Fruit fly (Drosophila melanogaster) whole organism, embryonic: ENCODE data around the gene CG11267.

ENCODE experiments used
- Awh ChIP-seq: fragments of 200-800 bp; sonication (Bioruptor generic); IDR thresholded peaks from 2 replicates; pipeline ENCODE4, ENCODE4 v1.3.6; 2022; ENCODE audit warnings: missing biosample characterization, missing genetic modification characterization
- BEAF-32 ChIP-seq: fragments of 200-800 bp; sonication (Bioruptor generic); optimal IDR thresholded peaks from 3 replicates; lab custom pipeline; 2017; ENCODE audit warnings: missing biosample characterization, missing genetic modification characterization, mild to moderate bottlenecking, moderate library complexity, missing genetic modification reagents
- CG10543 ChIP-seq: fragments of 200-800 bp; sonication (Bioruptor generic); optimal IDR thresholded peaks from 3 replicates; lab custom pipeline; 2017; ENCODE audit warnings: missing biosample characterization, mild to moderate bottlenecking, missing genetic modification characterization, moderate library complexity
- CG12769 ChIP-seq: fragments of 200-800 bp; sonication (Bioruptor generic); optimal IDR thresholded peaks from 2 replicates; lab custom pipeline; 2019; ENCODE audit warnings: missing biosample characterization, mild to moderate bottlenecking, missing genetic modification characterization, moderate library complexity
- CG13775 ChIP-seq: fragments of 200-800 bp; sonication (Bioruptor generic); optimal IDR thresholded peaks from 3 replicates; lab custom pipeline; 2017; ENCODE audit warnings: missing biosample characterization, mild to moderate bottlenecking, missing genetic modification characterization
- CG17361 ChIP-seq: fragments of 200-800 bp; sonication (Bioruptor generic); IDR thresholded peaks from 3 replicates; pipeline ENCODE4 v1.3.6; 2022; ENCODE audit warnings: missing biosample characterization, missing genetic modification characterization
- CG17829 ChIP-seq: fragments of 200-800 bp; optimal IDR thresholded peaks from 2 replicates; lab custom pipeline; 2019; ENCODE audit warnings: missing biosample characterization, mild to moderate bottlenecking, missing genetic modification characterization, moderate library complexity
- CG18262 ChIP-seq: fragments of 200-800 bp; optimal IDR thresholded peaks from 3 replicates; lab custom pipeline; 2019; ENCODE audit warnings: missing biosample characterization, mild to moderate bottlenecking, missing genetic modification characterization, moderate library complexity
- CG2678 ChIP-seq: fragments of 200-800 bp; sonication (Bioruptor generic); optimal IDR thresholded peaks from 3 replicates; lab custom pipeline; 2019; ENCODE audit warnings: missing biosample characterization, mild to moderate bottlenecking, missing genetic modification characterization, moderate library complexity
- CG3065 ChIP-seq: fragments of 200-800 bp; sonication (Bioruptor generic); optimal IDR thresholded peaks from 2 replicates; lab custom pipeline; 2016; ENCODE audit warnings: missing biosample characterization, missing genetic modification characterization
- CG31224 ChIP-seq: fragments of 200-800 bp; sonication (Bioruptor generic); IDR thresholded peaks from 2 replicates; pipeline ENCODE4 v1.3.6; 2022; ENCODE audit warnings: missing biosample characterization, missing genetic modification characterization
- CG3163 ChIP-seq: fragments of 200-800 bp; sonication (Bioruptor generic); optimal IDR thresholded peaks from 3 replicates; lab custom pipeline; 2016; ENCODE audit warnings: missing biosample characterization, missing genetic modification characterization
- CG33557 ChIP-seq: fragments of 200-800 bp; sonication (Bioruptor generic); optimal IDR thresholded peaks from 2 replicates; lab custom pipeline; 2019; ENCODE audit warnings: missing biosample characterization, mild to moderate bottlenecking, missing genetic modification characterization, moderate library complexity
- CG4617 ChIP-seq: fragments of 200-800 bp; sonication (Bioruptor generic); optimal IDR thresholded peaks from 3 replicates; lab custom pipeline; 2016; ENCODE audit warnings: missing biosample characterization, missing genetic modification characterization, borderline replicate concordance
- CG4730 ChIP-seq: fragments of 200-800 bp; sonication (Bioruptor generic); IDR thresholded peaks from 2 replicates; pipeline ENCODE4 v1.3.6; 2022; ENCODE audit warnings: missing biosample characterization, missing genetic modification characterization
- CG7928 ChIP-seq: fragments of 200-800 bp; sonication (Bioruptor generic); optimal IDR thresholded peaks from 2 replicates; lab custom pipeline; 2017; ENCODE audit warnings: missing biosample characterization, mild to moderate bottlenecking, missing genetic modification characterization
- CG9797 ChIP-seq: fragments of 200-800 bp; sonication (Bioruptor generic); optimal IDR thresholded peaks from 3 replicates; lab custom pipeline; 2018; ENCODE audit warnings: missing biosample characterization, mild to moderate bottlenecking, missing genetic modification characterization
- CkIIα-i1 ChIP-seq: fragments of 200-800 bp; sonication (Bioruptor generic); IDR thresholded peaks from 2 replicates; pipeline ENCODE4 v1.3.6; 2022; ENCODE audit warnings: missing biosample characterization, missing genetic modification characterization
- D19B ChIP-seq: fragments of 200-800 bp; sonication (Bioruptor generic); optimal IDR thresholded peaks from 2 replicates; lab custom pipeline; 2017; ENCODE audit warnings: missing biosample characterization, mild to moderate bottlenecking, missing genetic modification characterization
- Deaf1 ChIP-seq: fragments of 200-800 bp; optimal IDR thresholded peaks from 3 replicates; lab custom pipeline; 2019; ENCODE audit warnings: missing biosample characterization, mild to moderate bottlenecking, missing genetic modification characterization, moderate library complexity
- Dll ChIP-seq: fragments of 200-800 bp; sonication (Bioruptor generic); IDR thresholded peaks from 4 replicates; pipeline ENCODE4 v1.3.6; 2022; ENCODE audit warnings: missing biosample characterization, missing genetic modification characterization; ENCODE audit not compliant: partially characterized antibody
- Eip74EF ChIP-seq, 2 experiments: fragments of 200-800 bp in 1 of 2; fragments of >200 bp in 1 of 2; sonication (Bioruptor generic) in 1 of 2; optimal IDR thresholded peaks; 2 replicates each; lab custom pipeline; 2017 to 2019; ENCODE audit warnings: missing biosample characterization in 2 of 2, missing genetic modification characterization in 2 of 2, mild to moderate bottlenecking in 1 of 2, moderate library complexity in 1 of 2
- Elba2 ChIP-seq: fragments of 200-800 bp; sonication (Bioruptor generic); optimal IDR thresholded peaks from 3 replicates; lab custom pipeline; 2016; ENCODE audit warnings: missing biosample characterization, missing genetic modification characterization
- Ets65A ChIP-seq: fragments of 200-800 bp; sonication (Bioruptor generic); peaks from one replicate; lab custom pipeline; 2016; ENCODE audit warnings: missing biosample characterization, missing genetic modification characterization
- Hmr ChIP-seq: fragments of 200-800 bp; sonication (Bioruptor generic); optimal IDR thresholded peaks from 3 replicates; lab custom pipeline; 2017; ENCODE audit warnings: mild to moderate bottlenecking, missing biosample characterization, missing genetic modification reagents, missing genetic modification characterization
- Hr78 ChIP-seq, 2 experiments: fragments of 200-800 bp in 1 of 2; fragments of >200 bp in 1 of 2; sonication (Bioruptor generic) in 1 of 2; optimal IDR thresholded peaks; 2 replicates each; lab custom pipeline; 2017 to 2019; ENCODE audit warnings: missing biosample characterization in 2 of 2, missing genetic modification characterization in 2 of 2, mild to moderate bottlenecking in 1 of 2, moderate library complexity in 1 of 2
- Max ChIP-seq: fragments of 200-800 bp; sonication (Bioruptor generic); optimal IDR thresholded peaks from 2 replicates; lab custom pipeline; 2016; ENCODE audit warnings: missing biosample characterization, mild to moderate bottlenecking, missing genetic modification characterization
- Mrtf ChIP-seq: fragments of 200-800 bp; sonication (Bioruptor generic); IDR thresholded peaks from 3 replicates; pipeline ENCODE4 v1.3.6; 2022; ENCODE audit warnings: missing biosample characterization, missing genetic modification characterization
- PHDP ChIP-seq: fragments of 200-800 bp; sonication (Bioruptor generic); optimal IDR thresholded peaks from 3 replicates; lab custom pipeline; 2018; ENCODE audit warnings: missing biosample characterization, mild to moderate bottlenecking, missing genetic modification characterization, moderate library complexity
- Ssrp ChIP-seq: fragments of 200-800 bp; sonication (Bioruptor generic); optimal IDR thresholded peaks from 2 replicates; lab custom pipeline; 2018; ENCODE audit warnings: missing biosample characterization, mild to moderate bottlenecking, missing genetic modification characterization, moderate library complexity
- az2 ChIP-seq: fragments of 200-800 bp; sonication (Bioruptor generic); optimal IDR thresholded peaks from 3 replicates; lab custom pipeline; 2016; ENCODE audit warnings: missing biosample characterization, missing genetic modification characterization
- bigmax ChIP-seq: fragments of 200-800 bp; sonication (Bioruptor generic); optimal IDR thresholded peaks from 2 replicates; lab custom pipeline; 2018; ENCODE audit warnings: missing biosample characterization, mild to moderate bottlenecking, missing genetic modification characterization
- cas ChIP-seq: fragments of 200-800 bp; sonication (Bioruptor generic); IDR thresholded peaks from 2 replicates; pipeline ENCODE4 v1.3.6; 2022; ENCODE audit warnings: missing biosample characterization, missing genetic modification characterization
- cato ChIP-seq: fragments of 200-800 bp; sonication (Bioruptor generic); optimal IDR thresholded peaks from 2 replicates; lab custom pipeline; 2016; ENCODE audit warnings: missing biosample characterization, missing genetic modification characterization, borderline replicate concordance
- dm ChIP-seq: fragments of 200-800 bp; sonication (Bioruptor generic); optimal IDR thresholded peaks from 3 replicates; lab custom pipeline; 2016; ENCODE audit warnings: missing biosample characterization, missing genetic modification characterization
- esg ChIP-seq: fragments of 200-800 bp; sonication (Bioruptor generic); conservative IDR thresholded peaks from 2 replicates; pipeline ENCODE4 v1.3.6; 2022; ENCODE audit warnings: missing biosample characterization, missing genetic modification characterization
- exex ChIP-seq: fragments of 200-800 bp; sonication (Bioruptor generic); optimal IDR thresholded peaks from 4 replicates; lab custom pipeline; 2018; ENCODE audit warnings: missing biosample characterization, mild to moderate bottlenecking, missing genetic modification characterization, moderate library complexity
- fd96Cb ChIP-seq: fragments of 200-800 bp; sonication (Bioruptor generic); optimal IDR thresholded peaks from 2 replicates; lab custom pipeline; 2018; ENCODE audit warnings: missing biosample characterization, mild to moderate bottlenecking, missing genetic modification characterization, moderate library complexity
- fru ChIP-seq: fragments of >200 bp; optimal IDR thresholded peaks from 2 replicates; lab custom pipeline; 2017
- jumu ChIP-seq: fragments of 200-800 bp; sonication (Bioruptor generic); optimal IDR thresholded peaks from 3 replicates; lab custom pipeline; 2016; ENCODE audit warnings: missing biosample characterization, missing genetic modification characterization
- kah ChIP-seq: fragments of 200-800 bp; sonication (Bioruptor generic); optimal IDR thresholded peaks from 2 replicates; lab custom pipeline; 2018; ENCODE audit warnings: missing biosample characterization, mild to moderate bottlenecking, missing genetic modification characterization
- kay ChIP-seq: fragments of 200-800 bp; sonication (Bioruptor generic); optimal IDR thresholded peaks from 2 replicates; lab custom pipeline; 2016; ENCODE audit warnings: missing biosample characterization, missing genetic modification characterization
- kni ChIP-seq: fragments of 200-800 bp; sonication (Bioruptor generic); optimal IDR thresholded peaks from 3 replicates; lab custom pipeline; 2017; ENCODE audit warnings: mild to moderate bottlenecking, missing biosample characterization, missing genetic modification reagents, missing genetic modification characterization
- nerfin-1 ChIP-seq: fragments of 200-800 bp; sonication (Bioruptor generic); optimal IDR thresholded peaks from 3 replicates; lab custom pipeline; 2019; ENCODE audit warnings: missing biosample characterization, mild to moderate bottlenecking, missing genetic modification characterization, moderate library complexity
- nmo ChIP-seq: fragments of 200-800 bp; sonication (Bioruptor generic); optimal IDR thresholded peaks from 2 replicates; lab custom pipeline; 2018; ENCODE audit warnings: missing biosample characterization, mild to moderate bottlenecking, missing genetic modification characterization, moderate library complexity
- nom ChIP-seq: fragments of 200-800 bp; sonication (Bioruptor generic); optimal IDR thresholded peaks from 2 replicates; lab custom pipeline; 2017; ENCODE audit warnings: missing biosample characterization, missing genetic modification characterization, mild to moderate bottlenecking, moderate library complexity, missing genetic modification reagents
- prd ChIP-seq, 3 experiments: fragments of >200 bp in 2 of 3; fragments of 200-800 bp in 1 of 3; sonication (Bioruptor generic) in 1 of 3; optimal IDR thresholded peaks in 2 of 3; IDR thresholded peaks in 1 of 3; 2 replicates in 2 of 3; 3 replicates in 1 of 3; pipeline versions ENCODE4 v1.3.6 to Lab custom; 2017 to 2022; ENCODE audit warnings: missing biosample characterization in 1 of 3, missing genetic modification characterization in 1 of 3
- tx ChIP-seq: fragments of 200-800 bp; sonication (Bioruptor generic); optimal IDR thresholded peaks from 2 replicates; lab custom pipeline; 2016; ENCODE audit warnings: missing biosample characterization, missing genetic modification characterization
- zfh2 ChIP-seq: fragments of 200-800 bp; sonication (Bioruptor generic); optimal IDR thresholded peaks from 2 replicates; lab custom pipeline; 2016; ENCODE audit warnings: missing biosample characterization, missing genetic modification characterization

Gene CG11267

dm6 chr3L:13044335-13044814 lies 28.5 kb downstream of the CG11267 start, which contains the start of gene Syx13 (continued):
- TF ChIP-seq CG3065 (no peak), jumu (no peak), nom (GFP tag; lab: Kevin White, UChicago) (peak; percentile 26), esg (GFP tag; lab: Robert Waterston, UW) (no peak), Ssrp (no peak), CG3163 (GFP tag; lab: Kevin White, UChicago) (no peak), az2 (GFP tag; lab: Kevin White, UChicago) (no peak), Awh (no peak), tx (GFP tag; lab: Kevin White, UChicago) (no peak), Mrtf (GFP tag; lab: Robert Waterston, UW) (no peak), CG2678 (tag; lab: Kevin White, UChicago) (peak; percentile 45), CG18262 (tag; lab: Kevin White, UChicago) (peak; percentile 25), CG31224 (GFP tag; lab: Robert Waterston, UW) (no peak), dm (GFP tag; lab: Kevin White, UChicago) (peak; percentile 26), Hmr (GFP tag; lab: Kevin White, UChicago) (peak; percentile 47), CG12769 (tag; lab: Kevin White, UChicago) (peak; percentile 6), CG33557 (GFP tag; lab: Kevin White, UChicago) (peak; percentile 1), fru (lab: Kevin White, UChicago) (no peak), CG17361 (GFP tag; lab: Robert Waterston, UW) (peak; percentile 36; the same call in 1 of the 3 replicates), kay (GFP tag; lab: Kevin White, UChicago) (peak; percentile 57), cato (no peak), exex (peak; percentile 5), CG7928 (GFP tag; lab: Kevin White, UChicago) (no peak), Dll (GFP tag; lab: Robert Waterston, UW) (peak; percentile 76), kni (GFP tag; lab: Kevin White, UChicago) (peak; percentile 62), CG4730 (GFP tag; lab: Robert Waterston, UW) (no peak), kah (GFP tag; lab: Kevin White, UChicago) (no peak), BEAF-32 (peak; percentile 84), D19B (GFP tag; lab: Kevin White, UChicago) (no peak), cas (GFP tag; lab: Robert Waterston, UW) (no peak), Elba2 (GFP tag; lab: Kevin White, UChicago) (no peak), CkIIα-i1 (GFP tag; lab: Robert Waterston, UW) (no peak), CG4617 (peak; percentile 84), prd (optimal IDR thresholded peaks at IDR 0.05; lab: Kevin White, UChicago) (no peak), prd (GFP tag; IDR thresholded peaks at IDR 0.05; lab: Robert Waterston, UW) (no peak), Hr78 (GFP tag; optimal IDR thresholded peaks at IDR 0.05; lab: Kevin White, UChicago) (peak in 1 of 2 experiments; percentile 1), fd96Cb (tag; lab: Kevin White, UChicago) (no peak), zfh2 (GFP tag; lab: Kevin White, UChicago) (no peak), CG9797 (peak; percentile 91), CG17829 (tag; lab: Kevin White, UChicago) (peak; percentile 19), CG10543 (GFP tag; lab: Kevin White, UChicago) (peak; percentile 80), Deaf1 (tag; lab: Kevin White, UChicago) (peak; percentile 57), nerfin-1 (tag; lab: Kevin White, UChicago) (peak; percentile 66), PHDP (peak; percentile 1), bigmax (GFP tag; lab: Kevin White, UChicago) (peak; percentile 39), nmo (GFP tag; lab: Kevin White, UChicago) (peak; percentile 35), Max (no peak), Ets65A (GFP tag; lab: Kevin White, UChicago) (no peak), Eip74EF (GFP tag; optimal IDR thresholded peaks at IDR 0.05; lab: Kevin White, UChicago) (peak in 1 of 2 experiments; percentile 57), CG13775 (GFP tag; lab: Kevin White, UChicago) (peak; percentile 13)
